Fruit fly (Drosophila melanogaster) whole organism, embryonic: Measurements from ENCODE around the gene AP-1-2beta.

ENCODE experiments used
- Aef1 ChIP-seq: fragments of 200-800 bp; sonication (Bioruptor generic); IDR thresholded peaks from 3 replicates; pipeline ENCODE4 v1.3.6; 2022; ENCODE audit warnings: missing biosample characterization, missing genetic modification characterization
- Bgb ChIP-seq: fragments of 200-800 bp; sonication (Bioruptor generic); IDR thresholded peaks from 2 replicates; pipeline ENCODE4 v1.3.6; 2022; ENCODE audit warnings: missing biosample characterization, missing genetic modification characterization; ENCODE audit not compliant: partially characterized antibody
- CG10654 ChIP-seq: fragments of 200-800 bp; sonication (Bioruptor generic); optimal IDR thresholded peaks from 2 replicates; lab custom pipeline; 2016; ENCODE audit warnings: missing biosample characterization, missing genetic modification characterization
- CG11247 ChIP-seq: fragments of 200-800 bp; sonication (Bioruptor generic); IDR thresholded peaks from 2 replicates; pipeline ENCODE4 v1.3.6; 2022; ENCODE audit warnings: missing biosample characterization, missing genetic modification characterization
- CG11398 ChIP-seq: fragments of 200-800 bp; sonication (Bioruptor generic); optimal IDR thresholded peaks from 2 replicates; lab custom pipeline; 2016; ENCODE audit warnings: missing biosample characterization, missing genetic modification characterization
- CG12071 ChIP-seq: fragments of 200-800 bp; sonication (Bioruptor generic); optimal IDR thresholded peaks from 3 replicates; lab custom pipeline; 2018; ENCODE audit warnings: missing biosample characterization, mild to moderate bottlenecking, missing genetic modification characterization
- CG12104 ChIP-seq: fragments of 200-800 bp; sonication (Bioruptor generic); optimal IDR thresholded peaks from 3 replicates; lab custom pipeline; 2016; ENCODE audit warnings: missing biosample characterization, missing genetic modification characterization
- CG12219 ChIP-seq: fragments of 200-800 bp; sonication (Bioruptor generic); optimal IDR thresholded peaks from 3 replicates; lab custom pipeline; 2018; ENCODE audit warnings: missing biosample characterization, mild to moderate bottlenecking, missing genetic modification characterization
- CG1832 ChIP-seq: fragments of 200-800 bp; sonication (Bioruptor generic); optimal IDR thresholded peaks from 2 replicates; lab custom pipeline; 2017; ENCODE audit warnings: missing biosample characterization, mild to moderate bottlenecking, missing genetic modification characterization, inconsistent platforms
- CG18476 ChIP-seq: fragments of 200-800 bp; sonication (Bioruptor generic); optimal IDR thresholded peaks from 2 replicates; lab custom pipeline; 2016; ENCODE audit warnings: missing biosample characterization, mild to moderate bottlenecking, missing genetic modification characterization
- CG42726 ChIP-seq: fragments of 200-800 bp; sonication (Bioruptor generic); IDR thresholded peaks from 2 replicates; pipeline ENCODE4 v1.3.6; 2022; ENCODE audit warnings: missing biosample characterization, missing genetic modification characterization; ENCODE audit not compliant: partially characterized antibody
- CG4360 ChIP-seq: fragments of 200-800 bp; sonication (Bioruptor generic); IDR thresholded peaks from 2 replicates; pipeline ENCODE4 v1.3.6; 2022; ENCODE audit warnings: missing biosample characterization, missing genetic modification characterization
- CG6683 ChIP-seq: fragments of 200-800 bp; sonication (Bioruptor generic); optimal IDR thresholded peaks from 2 replicates; lab custom pipeline; 2017; ENCODE audit warnings: missing biosample characterization, mild to moderate bottlenecking, missing genetic modification characterization, missing genetic modification reagents
- CG6854 ChIP-seq: fragments of 200-800 bp; sonication (Bioruptor generic); optimal IDR thresholded peaks from 3 replicates; lab custom pipeline; 2017; ENCODE audit warnings: missing biosample characterization, mild to moderate bottlenecking, missing genetic modification characterization
- CG7357 ChIP-seq: fragments of 200-800 bp; sonication (Bioruptor generic); IDR thresholded peaks from 3 replicates; pipeline ENCODE4 v1.3.6; 2022; ENCODE audit warnings: missing biosample characterization, missing genetic modification characterization
- CG7556 ChIP-seq: fragments of 200-800 bp; sonication (Bioruptor generic); optimal IDR thresholded peaks from 2 replicates; lab custom pipeline; 2017; ENCODE audit warnings: missing biosample characterization, mild to moderate bottlenecking, missing genetic modification characterization
- CG7839 ChIP-seq: fragments of 200-800 bp; sonication (Bioruptor generic); optimal IDR thresholded peaks from 3 replicates; lab custom pipeline; 2018; ENCODE audit warnings: missing biosample characterization, mild to moderate bottlenecking, missing genetic modification characterization, moderate library complexity
- CG8765 ChIP-seq: fragments of 200-800 bp; sonication (Bioruptor generic); IDR thresholded peaks from 2 replicates; pipeline ENCODE4 v1.3.6; 2022; ENCODE audit warnings: missing biosample characterization, missing genetic modification characterization
- D19B ChIP-seq: fragments of 200-800 bp; sonication (Bioruptor generic); optimal IDR thresholded peaks from 2 replicates; lab custom pipeline; 2017; ENCODE audit warnings: missing biosample characterization, mild to moderate bottlenecking, missing genetic modification characterization
- Doc3 ChIP-seq: fragments of 200-800 bp; sonication (Bioruptor generic); IDR thresholded peaks from 3 replicates; pipeline ENCODE4 v1.3.6; 2022; ENCODE audit warnings: missing biosample characterization, missing genetic modification characterization; ENCODE audit not compliant: partially characterized antibody
- Fer1 ChIP-seq: fragments of 200-800 bp; sonication (Bioruptor generic); optimal IDR thresholded peaks from 2 replicates; lab custom pipeline; 2017; ENCODE audit warnings: missing biosample characterization, mild to moderate bottlenecking, missing genetic modification characterization
- HLHmδ ChIP-seq: fragments of 200-800 bp; sonication (Bioruptor generic); optimal IDR thresholded peaks from 2 replicates; lab custom pipeline; 2018; ENCODE audit warnings: missing biosample characterization, mild to moderate bottlenecking, missing genetic modification characterization, moderate library complexity
- Hr3 ChIP-seq: fragments of 200-800 bp; sonication (Bioruptor generic); optimal IDR thresholded peaks from 3 replicates; lab custom pipeline; 2016; ENCODE audit warnings: missing biosample characterization, missing genetic modification characterization
- NK7.1 ChIP-seq: fragments of 200-800 bp; sonication (Bioruptor generic); optimal IDR thresholded peaks from 3 replicates; lab custom pipeline; 2016; ENCODE audit warnings: missing biosample characterization, missing genetic modification characterization
- PHDP ChIP-seq: fragments of 200-800 bp; sonication (Bioruptor generic); optimal IDR thresholded peaks from 3 replicates; lab custom pipeline; 2018; ENCODE audit warnings: missing biosample characterization, mild to moderate bottlenecking, missing genetic modification characterization, moderate library complexity
- Scr ChIP-seq: fragments of 200-800 bp; sonication (Bioruptor generic); IDR thresholded peaks from 2 replicates; pipeline ENCODE4 v1.3.6; 2022; ENCODE audit warnings: missing biosample characterization, missing genetic modification characterization; ENCODE audit not compliant: partially characterized antibody
- Sry-δ ChIP-seq: fragments of 200-800 bp; sonication (Bioruptor generic); optimal IDR thresholded peaks from 2 replicates; lab custom pipeline; 2016; ENCODE audit warnings: missing biosample characterization, missing genetic modification characterization
- Ssrp ChIP-seq: fragments of 200-800 bp; sonication (Bioruptor generic); optimal IDR thresholded peaks from 2 replicates; lab custom pipeline; 2018; ENCODE audit warnings: missing biosample characterization, mild to moderate bottlenecking, missing genetic modification characterization, moderate library complexity
- TFAM ChIP-seq: fragments of 200-800 bp; sonication (Bioruptor generic); optimal IDR thresholded peaks from 2 replicates; lab custom pipeline; 2017; ENCODE audit warnings: missing biosample characterization, missing genetic modification characterization, inconsistent platforms
- Xbp1 ChIP-seq: fragments of 200-800 bp; sonication (Bioruptor generic); optimal IDR thresholded peaks from 3 replicates; lab custom pipeline; 2016; ENCODE audit warnings: missing biosample characterization, mild to moderate bottlenecking, missing genetic modification characterization
- ac ChIP-seq: fragments of 200-800 bp; sonication (Bioruptor generic); optimal IDR thresholded peaks from 3 replicates; lab custom pipeline; 2017; ENCODE audit warnings: missing biosample characterization, mild to moderate bottlenecking, missing genetic modification characterization
- chif ChIP-seq, 2 experiments: fragments of 200-800 bp; sonication (Bioruptor generic); optimal IDR thresholded peaks; 3 replicates each; lab custom pipeline; 2016; ENCODE audit warnings: missing biosample characterization in 2 of 2, missing genetic modification characterization in 2 of 2
- dan ChIP-seq: fragments of 200-800 bp; sonication (Bioruptor generic); IDR thresholded peaks from 2 replicates; pipeline ENCODE4 v1.3.6; 2022; ENCODE audit warnings: missing biosample characterization, missing genetic modification characterization
- eyg ChIP-seq: fragments of 200-800 bp; sonication (Bioruptor generic); optimal IDR thresholded peaks from 3 replicates; lab custom pipeline; 2016; ENCODE audit warnings: missing biosample characterization, missing genetic modification characterization
- jumu ChIP-seq: fragments of 200-800 bp; sonication (Bioruptor generic); optimal IDR thresholded peaks from 3 replicates; lab custom pipeline; 2016; ENCODE audit warnings: missing biosample characterization, missing genetic modification characterization
- kay ChIP-seq: fragments of 200-800 bp; sonication (Bioruptor generic); optimal IDR thresholded peaks from 2 replicates; lab custom pipeline; 2016; ENCODE audit warnings: missing biosample characterization, missing genetic modification characterization
- knrl ChIP-seq: fragments of 200-800 bp; sonication (Bioruptor generic); IDR thresholded peaks from 3 replicates; pipeline ENCODE4 v1.3.6; 2022; ENCODE audit warnings: missing biosample characterization, missing genetic modification characterization; ENCODE audit not compliant: partially characterized antibody
- pfk ChIP-seq: fragments of 200-800 bp; sonication (Bioruptor generic); optimal IDR thresholded peaks from 2 replicates; lab custom pipeline; 2018; ENCODE audit warnings: missing biosample characterization, mild to moderate bottlenecking, missing genetic modification characterization, moderate library complexity
- row ChIP-seq: fragments of 200-800 bp; sonication (Bioruptor generic); IDR thresholded peaks from 3 replicates; pipeline ENCODE4 v1.3.6; 2022; ENCODE audit warnings: missing biosample characterization, missing genetic modification characterization
- sc ChIP-seq, 3 experiments: fragments of >200 bp in 2 of 3; fragments of 200-800 bp in 1 of 3; sonication (Bioruptor generic) in 1 of 3; optimal IDR thresholded peaks; 2 replicates in 2 of 3; 3 replicates in 1 of 3; lab custom pipeline; 2017; ENCODE audit warnings: mild to moderate bottlenecking in 1 of 3, missing biosample characterization in 1 of 3, missing genetic modification characterization in 1 of 3, missing genetic modification reagents in 1 of 3
- schlank ChIP-seq: fragments of 200-800 bp; sonication (Bioruptor generic); optimal IDR thresholded peaks from 2 replicates; lab custom pipeline; 2018; ENCODE audit warnings: missing biosample characterization, mild to moderate bottlenecking, missing genetic modification characterization
- sd ChIP-seq: fragments of 200-800 bp; sonication (Bioruptor generic); optimal IDR thresholded peaks from 3 replicates; lab custom pipeline; 2018; ENCODE audit warnings: missing biosample characterization, mild to moderate bottlenecking, missing genetic modification characterization, moderate library complexity
- sisA ChIP-seq: fragments of 200-800 bp; sonication (Bioruptor generic); IDR thresholded peaks from 2 replicates; pipeline ENCODE4 v1.3.6; 2022; ENCODE audit warnings: missing biosample characterization, missing genetic modification characterization
- toy ChIP-seq: fragments of 200-800 bp; sonication (Bioruptor generic); IDR thresholded peaks from 2 replicates; pipeline ENCODE4 v1.3.6; 2022; ENCODE audit warnings: missing biosample characterization, missing genetic modification characterization
- unc-4 ChIP-seq: fragments of 200-800 bp; sonication (Bioruptor generic); IDR thresholded peaks from 2 replicates; pipeline ENCODE4 v1.3.6; 2022; ENCODE audit warnings: missing biosample characterization, missing genetic modification characterization; ENCODE audit not compliant: partially characterized antibody
- unpg ChIP-seq: fragments of 200-800 bp; sonication (Bioruptor generic); optimal IDR thresholded peaks from 3 replicates; lab custom pipeline; 2018; ENCODE audit warnings: missing biosample characterization, mild to moderate bottlenecking, missing genetic modification characterization, moderate library complexity
- zen ChIP-seq: fragments of 200-800 bp; sonication (Bioruptor generic); optimal IDR thresholded peaks from 3 replicates; lab custom pipeline; 2018; ENCODE audit warnings: missing biosample characterization, mild to moderate bottlenecking, missing genetic modification characterization, moderate library complexity
- zf30C ChIP-seq: fragments of 200-800 bp; sonication (Bioruptor generic); optimal IDR thresholded peaks from 3 replicates; lab custom pipeline; 2018; ENCODE audit warnings: missing biosample characterization, mild to moderate bottlenecking, missing genetic modification characterization

The AP-1-2beta gene

DNA sequence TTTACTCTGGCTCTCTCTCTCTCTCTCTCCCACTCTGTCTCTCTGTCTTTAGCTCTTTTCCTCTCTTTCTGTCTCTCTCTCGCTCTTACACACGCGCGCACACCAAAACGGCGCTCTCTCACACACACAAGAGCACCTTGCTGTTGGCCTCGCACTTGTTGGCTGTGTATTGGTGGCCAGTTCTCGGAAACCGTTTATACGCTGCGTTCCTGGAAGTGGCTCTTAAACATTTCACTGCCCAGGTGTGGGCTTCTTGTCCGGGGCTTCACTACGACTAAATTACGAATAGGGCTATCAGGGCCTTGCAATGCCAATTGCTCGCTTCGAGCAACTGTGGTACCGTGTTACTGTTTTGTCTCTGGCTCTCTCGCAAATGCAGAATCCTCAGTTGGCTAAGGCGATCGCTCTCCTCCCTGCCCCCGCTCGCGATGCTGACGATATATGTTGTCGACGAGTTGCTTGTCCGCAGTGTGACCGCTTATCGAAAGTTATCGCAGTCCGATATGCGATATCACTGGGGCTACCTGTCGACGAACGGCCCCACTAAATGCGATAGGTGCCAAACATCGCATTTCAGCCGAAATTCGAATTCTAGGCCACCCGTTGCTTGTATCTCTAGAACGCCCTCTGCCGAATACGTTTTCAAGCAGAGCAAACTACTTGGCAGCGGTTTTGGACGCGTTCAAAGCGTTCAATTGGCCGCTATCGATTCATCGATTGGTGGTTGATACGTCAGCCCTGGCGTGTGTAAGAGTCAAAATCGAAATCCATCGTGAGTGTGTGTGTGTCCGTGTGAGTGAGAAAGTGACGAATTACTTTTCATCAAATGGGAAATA is 47.5 kb upstream of the AP-1-2beta start, which contains the start of the genes dome and Ubqn (continued):
- no peak for TF ChIP-seq CG7839
- peak; percentile 48 for TF ChIP-seq Fer1 (GFP tag; lab: Kevin White, UChicago)
- peak; percentile 82 for TF ChIP-seq Doc3 (GFP tag; lab: Robert Waterston, UW)
- no peak for TF ChIP-seq CG11247 (GFP tag; lab: Robert Waterston, UW)
- no peak for TF ChIP-seq HLHmδ (GFP tag; lab: Kevin White, UChicago)
- no peak for TF ChIP-seq CG10654
- TF ChIP-seq knrl (GFP tag; lab: Robert Waterston, UW) = peak; percentile 93
- no peak for TF ChIP-seq schlank
- TF ChIP-seq Aef1 (GFP tag; lab: Robert Waterston, UW) = no peak
- no peak for TF ChIP-seq Ssrp
- peak; percentile 95 for TF ChIP-seq Scr (GFP tag; lab: Robert Waterston, UW)
- peak; percentile 88 for TF ChIP-seq Bgb (GFP tag; lab: Robert Waterston, UW)
- peak; percentile 71 for TF ChIP-seq kay (GFP tag; lab: Kevin White, UChicago)
- no peak for TF ChIP-seq zf30C (GFP tag; lab: Kevin White, UChicago)
- no peak for TF ChIP-seq chif (GFP tag; optimal IDR thresholded peaks at IDR 0.05; lab: Kevin White, UChicago)
- TF ChIP-seq CG11398 (GFP tag; lab: Kevin White, UChicago) = no peak
- TF ChIP-seq sd (tag; lab: Kevin White, UChicago) = no peak
- TF ChIP-seq CG12071 (GFP tag; lab: Kevin White, UChicago) = peak; percentile 49
- peak; percentile 65; the same call in 1 of the 2 replicates for TF ChIP-seq CG42726 (GFP tag; lab: Robert Waterston, UW)
- peak; percentile 55 for TF ChIP-seq jumu (GFP tag; lab: Kevin White, UChicago)
- no peak for TF ChIP-seq CG7556
- TF ChIP-seq CG8765 (GFP tag; lab: Robert Waterston, UW) = no peak
- no peak for TF ChIP-seq dan (GFP tag; lab: Robert Waterston, UW)
- peak; percentile 49 for TF ChIP-seq CG6854 (GFP tag; lab: Kevin White, UChicago)
- no peak for TF ChIP-seq ac (GFP tag; lab: Kevin White, UChicago)
- peak; percentile 7 for TF ChIP-seq unpg (GFP tag; lab: Kevin White, UChicago)
- no peak for TF ChIP-seq TFAM (GFP tag; lab: Kevin White, UChicago)
- no peak for TF ChIP-seq CG12219 (GFP tag; lab: Kevin White, UChicago)
- TF ChIP-seq CG6683 = no peak
- no peak for TF ChIP-seq CG7357 (GFP tag; lab: Robert Waterston, UW)
- TF ChIP-seq CG1832 = peak; percentile 92
- peak; percentile 93 for TF ChIP-seq Sry-δ (GFP tag; lab: Kevin White, UChicago)
- TF ChIP-seq sc (optimal IDR thresholded peaks at IDR 0.05; lab: Kevin White, UChicago) = no peak
- TF ChIP-seq sc (GFP tag; optimal IDR thresholded peaks at IDR 0.05; lab: Kevin White, UChicago) = no peak
- peak; percentile 56 for TF ChIP-seq row (GFP tag; lab: Robert Waterston, UW)
- TF ChIP-seq CG18476 (GFP tag; lab: Kevin White, UChicago) = no peak
- TF ChIP-seq eyg (GFP tag; lab: Kevin White, UChicago) = no peak
- TF ChIP-seq zen (tag; lab: Kevin White, UChicago) = peak; percentile 15
- TF ChIP-seq unc-4 = peak; percentile 90
- TF ChIP-seq D19B (GFP tag; lab: Kevin White, UChicago) = no peak
- TF ChIP-seq pfk = no peak
- no peak for TF ChIP-seq toy (GFP tag; lab: Robert Waterston, UW)
- no peak for TF ChIP-seq sisA
- TF ChIP-seq CG12104 = no peak
- TF ChIP-seq PHDP (tag; lab: Kevin White, UChicago) = no peak
- no peak for TF ChIP-seq Hr3 (GFP tag; lab: Kevin White, UChicago)
- TF ChIP-seq NK7.1 (GFP tag; lab: Kevin White, UChicago) = no peak
- no peak for TF ChIP-seq CG4360 (GFP tag; lab: Robert Waterston, UW)
- TF ChIP-seq Xbp1 = no peak
